Fruit fly (Drosophila melanogaster): Measurements from ENCODE around the gene CG42505.

CG42505 gene

dm6 chr3R:12010202-12010824, 21.2 kb downstream of the CG42505 start, which contains the start of the genes KLHL18 and GCC185 (continued):
- 0 out of 3 replicates have a peak, but pooled peaks have one; percentile 14 for TF ChIP-seq ase (GFP tag; IDR thresholded peaks at IDR 0.05)
- TF ChIP-seq Sox100B (GFP tag; optimal IDR thresholded peaks at IDR 0.05): no peak
- TF ChIP-seq CG18262 (tag; optimal IDR thresholded peaks at IDR 0.05): peak; percentile 72
- peak; percentile 81 for TF ChIP-seq dmrt11E (tag; optimal IDR thresholded peaks at IDR 0.05)
- no peak for TF ChIP-seq eyg (GFP tag; optimal IDR thresholded peaks at IDR 0.05)
- TF ChIP-seq pfk (GFP tag; optimal IDR thresholded peaks at IDR 0.05): no peak
- peak; percentile 56; the same call in 1 of the 3 replicates for TF ChIP-seq zfh1 (GFP tag; IDR thresholded peaks at IDR 0.05)
- peak; percentile 66 for TF ChIP-seq Dref (GFP tag; IDR thresholded peaks at IDR 0.05)
- no peak for TF ChIP-seq fru (optimal IDR thresholded peaks at IDR 0.05)
- TF ChIP-seq Camta (GFP tag; optimal IDR thresholded peaks at IDR 0.05): peak; percentile 61
- no peak for TF ChIP-seq gt (GFP tag; IDR thresholded peaks at IDR 0.05)
- no peak for TF ChIP-seq gce (GFP tag; IDR thresholded peaks at IDR 0.05)
- no peak for TF ChIP-seq sqz (GFP tag; optimal IDR thresholded peaks at IDR 0.05)
- no peak for TF ChIP-seq exex (tag; optimal IDR thresholded peaks at IDR 0.05)
- TF ChIP-seq crol (GFP tag; IDR thresholded peaks at IDR 0.05): no peak
- TF ChIP-seq CG34422 (GFP tag; IDR thresholded peaks at IDR 0.05): peak; percentile 81; the same call in 2 of the 3 replicates
- no peak for TF ChIP-seq otp (GFP tag; IDR thresholded peaks at IDR 0.05)
- TF ChIP-seq CG13775 (GFP tag; optimal IDR thresholded peaks at IDR 0.05): peak; percentile 81
- peak; percentile 74 for TF ChIP-seq CG3995 (GFP tag; optimal IDR thresholded peaks at IDR 0.05)
- no peak for TF ChIP-seq z (GFP tag; IDR thresholded peaks at IDR 0.05)
- TF ChIP-seq org-1 (GFP tag; optimal IDR thresholded peaks at IDR 0.05): no peak
- TF ChIP-seq Ets97D (GFP tag; optimal IDR thresholded peaks at IDR 0.05): peak; percentile 34
- TF ChIP-seq CG32532 (GFP tag; IDR thresholded peaks at IDR 0.05): peak; percentile 71
- peak; percentile 63 for TF ChIP-seq Oli (tag; optimal IDR thresholded peaks at IDR 0.05)
- TF ChIP-seq dan (GFP tag; IDR thresholded peaks at IDR 0.05): peak; percentile 41; the same call in 1 of the 2 replicates
- TF ChIP-seq aop (GFP tag; IDR thresholded peaks at IDR 0.05): no peak
- peak; percentile 44 for TF ChIP-seq Nf-YB (GFP tag; optimal IDR thresholded peaks at IDR 0.05)
- no peak for TF ChIP-seq stc (GFP tag; IDR thresholded peaks at IDR 0.05)
- TF ChIP-seq jigr1 (GFP tag; IDR thresholded peaks at IDR 0.05): peak; percentile 82; the same call in 2 of the 3 replicates
- TF ChIP-seq Dp (GFP tag; optimal IDR thresholded peaks at IDR 0.05): no peak
- TF ChIP-seq CG7745 (tag; optimal IDR thresholded peaks at IDR 0.05): no peak
- no peak for TF ChIP-seq Dad (GFP tag; optimal IDR thresholded peaks at IDR 0.05)
- TF ChIP-seq Dek (tag; optimal IDR thresholded peaks at IDR 0.05): peak; percentile 73
- no peak for TF ChIP-seq PHDP (tag; optimal IDR thresholded peaks at IDR 0.05)
- TF ChIP-seq CG11695 (GFP tag; IDR thresholded peaks at IDR 0.05): 0 out of 3 replicates have a peak, but pooled peaks have one; percentile 43
- peak; percentile 89 for TF ChIP-seq Scr (GFP tag; IDR thresholded peaks at IDR 0.05; ENCODE audit: partially characterized antibody)
- TF ChIP-seq al (GFP tag; IDR thresholded peaks at IDR 0.05): peak; percentile 83
- peak; percentile 67 to 83 for TF ChIP-seq dpn (GFP tag; optimal IDR thresholded peaks at IDR 0.05)
- TF ChIP-seq CG10979 (tag; optimal IDR thresholded peaks at IDR 0.05): peak; percentile 66
- TF ChIP-seq bigmax (GFP tag; optimal IDR thresholded peaks at IDR 0.05): no peak
- TF ChIP-seq gfzf (GFP tag; optimal IDR thresholded peaks at IDR 0.05): peak; percentile 31
- no peak for TF ChIP-seq CG15479 (GFP tag; optimal IDR thresholded peaks at IDR 0.05)
- peak; percentile 82 for TF ChIP-seq Aef1 (GFP tag; IDR thresholded peaks at IDR 0.05)
- TF ChIP-seq ind (GFP tag; optimal IDR thresholded peaks at IDR 0.05): peak; percentile 91
- TF ChIP-seq Myb (GFP tag; optimal IDR thresholded peaks at IDR 0.05): peak; percentile 6
- TF ChIP-seq CG12104 (GFP tag; optimal IDR thresholded peaks at IDR 0.05): peak; percentile 76
- 0 out of 2 replicates have a peak, but pooled peaks have one; percentile 15 for TF ChIP-seq ato (GFP tag; IDR thresholded peaks at IDR 0.05; ENCODE audit: partially characterized antibody)
- peak; percentile 85 for TF ChIP-seq Xbp1 (GFP tag; optimal IDR thresholded peaks at IDR 0.05)
- no peak for TF ChIP-seq CG7271 (tag; optimal IDR thresholded peaks at IDR 0.05)
- TF ChIP-seq run (tag; optimal IDR thresholded peaks at IDR 0.05): peak; percentile 18

Data from whole organism, embryonic.